Fruit fly (Drosophila melanogaster): Measurements from ENCODE around the gene Rtel1.
A peak's percentile ranks its signal among the peaks of the same experiment; 100 is the strongest.

The Rtel1 gene

DNA sequence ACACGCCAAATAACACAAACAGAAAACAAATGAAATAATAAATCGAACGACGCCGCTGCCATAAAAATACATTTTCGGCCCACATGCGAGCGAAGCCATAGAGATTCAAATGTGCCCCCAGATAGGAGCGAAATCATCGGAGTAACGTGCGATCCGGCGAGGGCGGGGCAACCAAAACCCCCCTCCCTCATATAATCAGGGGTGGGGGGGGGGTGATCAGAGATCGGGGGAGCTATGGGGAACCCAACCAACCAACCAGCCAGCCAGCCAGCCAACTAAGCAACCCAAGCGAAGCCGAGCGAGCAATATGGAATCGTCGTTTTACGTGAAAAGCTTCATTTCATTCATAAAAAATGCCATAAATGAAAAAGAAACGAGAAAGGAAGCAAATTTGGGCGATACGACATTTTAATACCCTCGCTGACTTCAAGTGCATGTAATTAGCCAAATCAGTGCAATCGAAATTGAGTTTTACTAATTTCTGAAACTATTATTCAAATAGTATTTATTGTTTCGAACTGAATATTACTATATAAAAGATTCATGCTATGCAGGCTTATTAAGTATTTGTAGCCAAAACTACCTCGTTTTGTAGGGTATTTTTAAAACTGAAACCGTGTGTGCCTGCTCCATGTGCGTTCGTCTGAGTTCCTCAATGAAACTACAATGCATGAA, 47.6 kb upstream of the Rtel1 start (continued):
- TF ChIP-seq Sox100B (GFP tag; optimal IDR thresholded peaks at IDR 0.05) (peak; percentile 58), chif (GFP tag; optimal IDR thresholded peaks at IDR 0.05) (peak; percentile 65 to 68), CG10431 (GFP tag; optimal IDR thresholded peaks at IDR 0.05) (no peak), CG4424 (GFP tag; optimal IDR thresholded peaks at IDR 0.05) (peak; percentile 63), sug (tag; optimal IDR thresholded peaks at IDR 0.05) (peak; percentile 22), CG31441 (GFP tag; IDR thresholded peaks at IDR 0.05) (peak; percentile 81), Opbp (GFP tag; IDR thresholded peaks at IDR 0.05; ENCODE audit: partially characterized antibody) (no peak), Asciz (GFP tag; optimal IDR thresholded peaks at IDR 0.05) (peak; percentile 66), D19A (tag; optimal IDR thresholded peaks at IDR 0.05) (peak; percentile 82), crc (GFP tag; optimal IDR thresholded peaks at IDR 0.05) (peak; percentile 18), kah (GFP tag; optimal IDR thresholded peaks at IDR 0.05) (no peak), CG17385 (GFP tag; optimal IDR thresholded peaks at IDR 0.05) (peak; percentile 45), Rfx (GFP tag; IDR thresholded peaks at IDR 0.05) (peak; percentile 55; the same call in 1 of the 2 replicates), Sox102F (GFP tag; optimal IDR thresholded peaks at IDR 0.05) (peak; percentile 83), C15 (GFP tag; IDR thresholded peaks at IDR 0.05) (0 out of 3 replicates have a peak, but pooled peaks have one; percentile 19), pho (GFP tag; optimal IDR thresholded peaks at IDR 0.05) (no peak), lmd (GFP tag; IDR thresholded peaks at IDR 0.05) (peak; percentile 73), HLH54F (GFP tag; optimal IDR thresholded peaks at IDR 0.05) (no peak), dm (GFP tag; optimal IDR thresholded peaks at IDR 0.05) (peak; percentile 10), kni (GFP tag; optimal IDR thresholded peaks at IDR 0.05) (peak; percentile 13), Bgb (GFP tag; IDR thresholded peaks at IDR 0.05; ENCODE audit: partially characterized antibody) (no peak), Mrtf (GFP tag; IDR thresholded peaks at IDR 0.05) (0 out of 3 replicates have a peak, but pooled peaks have one; percentile 25), CG1792 (GFP tag; optimal IDR thresholded peaks at IDR 0.05) (no peak), CG6765 (GFP tag; optimal IDR thresholded peaks at IDR 0.05) (no peak), Side (GFP tag; optimal IDR thresholded peaks at IDR 0.05) (peak; percentile 12), CG7745 (tag; optimal IDR thresholded peaks at IDR 0.05) (no peak), CG2120 (GFP tag; optimal IDR thresholded peaks at IDR 0.05) (peak; percentile 62), pita (GFP tag; optimal IDR thresholded peaks at IDR 0.05) (no peak), CG5245 (GFP tag; optimal IDR thresholded peaks at IDR 0.05) (peak; percentile 37), CG9817 (tag; optimal IDR thresholded peaks at IDR 0.05) (peak; percentile 33), CG7928 (GFP tag; optimal IDR thresholded peaks at IDR 0.05) (no peak), bbx (GFP tag; IDR thresholded peaks at IDR 0.05; ENCODE audit: partially characterized antibody) (no peak), ham (GFP tag; IDR thresholded peaks at IDR 0.05) (no peak), odd (GFP tag; optimal IDR thresholded peaks at IDR 0.05) (peak; percentile 45), CG43689 (GFP tag; IDR thresholded peaks at IDR 0.05) (no peak), Adf1 (GFP tag; IDR thresholded peaks at IDR 0.05) (no peak), luna (GFP tag; optimal IDR thresholded peaks at IDR 0.05) (no peak), btn (GFP tag; optimal IDR thresholded peaks at IDR 0.05) (no peak), ind (GFP tag; optimal IDR thresholded peaks at IDR 0.05) (peak; percentile 63), nmo (GFP tag; optimal IDR thresholded peaks at IDR 0.05) (peak; percentile 79), eve (GFP tag; optimal IDR thresholded peaks at IDR 0.05) (no peak), wor (GFP tag; IDR thresholded peaks at IDR 0.05) (peak; percentile 53), CG17829 (tag; optimal IDR thresholded peaks at IDR 0.05) (peak; percentile 60), CG18476 (GFP tag; optimal IDR thresholded peaks at IDR 0.05) (peak; percentile 27), CG33213 (GFP tag; optimal IDR thresholded peaks at IDR 0.05) (no peak), vnd (GFP tag; IDR thresholded peaks at IDR 0.05; ENCODE audit: partially characterized antibody) (no peak), stwl (tag; optimal IDR thresholded peaks at IDR 0.05) (no peak), CG7556 (GFP tag; optimal IDR thresholded peaks at IDR 0.05) (peak; percentile 68), zfh2 (GFP tag; optimal IDR thresholded peaks at IDR 0.05) (no peak), CG13287 (GFP tag; IDR thresholded peaks at IDR 0.05; ENCODE audit: partially characterized antibody) (no peak)

Data from whole organism, embryonic.